Fruit fly (Drosophila melanogaster) Kc167 (cell line): ENCODE results near the gene bab1.

Experiments used
- Myc ChIP-seq: fragments of >200 bp; optimal IDR thresholded peaks from 2 replicates; lab custom pipeline; 2017; ENCODE audit warnings: missing external identifiers
- Sin3A ChIP-seq: fragments of >200 bp; optimal IDR thresholded peaks from 2 replicates; lab custom pipeline; 2018; ENCODE audit warnings: missing external identifiers
- h ChIP-seq: fragments of >200 bp; optimal IDR thresholded peaks from 3 replicates; lab custom pipeline; 2018; ENCODE audit warnings: missing external identifiers
- insv ChIP-seq: fragments of >200 bp; optimal IDR thresholded peaks from 3 replicates; lab custom pipeline; 2018; ENCODE audit warnings: missing external identifiers
- psq ChIP-seq: fragments of >200 bp; optimal IDR thresholded peaks from 2 replicates; lab custom pipeline; 2017; ENCODE audit warnings: missing external identifiers
- ttk ChIP-seq: sonication (Bioruptor generic); optimal IDR thresholded peaks from 2 replicates; lab custom pipeline; 2017; ENCODE audit warnings: missing external identifiers

The bab1 gene

DNA sequence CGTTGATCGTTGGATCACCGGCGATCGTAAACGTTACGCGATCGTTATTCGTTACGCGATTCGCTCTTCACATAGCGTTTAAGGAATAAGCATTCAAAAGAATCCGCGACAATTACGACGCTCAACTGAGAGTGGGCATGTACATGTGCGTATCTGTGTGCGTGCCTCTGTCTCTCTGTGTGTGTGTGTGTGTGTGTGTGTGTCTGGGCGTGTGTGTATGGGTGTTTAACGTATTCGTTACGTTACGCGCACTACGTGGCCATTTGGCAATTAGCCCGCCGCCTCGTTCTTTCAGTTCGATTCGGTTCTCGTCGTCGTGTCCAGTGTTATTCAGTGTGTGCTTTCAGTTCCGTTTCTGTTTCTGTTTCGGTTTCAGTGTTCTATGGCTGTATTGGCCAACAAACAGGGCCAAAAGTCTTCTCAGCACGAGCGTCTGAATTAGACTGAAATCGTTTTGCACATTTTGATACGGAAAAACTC is at the start of gene bab1:
Gene bab1 (minus strand): TSS at position 430 of the 480 bp plus-strand sequence.
- TF ChIP-seq insv (no peak), h (lab: Kevin White, UChicago) (no peak), psq (lab: Kevin White, UChicago) (no peak), ttk (lab: Kevin White, UChicago) (no peak), Myc (lab: Kevin White, UChicago) (no peak)

DNA sequence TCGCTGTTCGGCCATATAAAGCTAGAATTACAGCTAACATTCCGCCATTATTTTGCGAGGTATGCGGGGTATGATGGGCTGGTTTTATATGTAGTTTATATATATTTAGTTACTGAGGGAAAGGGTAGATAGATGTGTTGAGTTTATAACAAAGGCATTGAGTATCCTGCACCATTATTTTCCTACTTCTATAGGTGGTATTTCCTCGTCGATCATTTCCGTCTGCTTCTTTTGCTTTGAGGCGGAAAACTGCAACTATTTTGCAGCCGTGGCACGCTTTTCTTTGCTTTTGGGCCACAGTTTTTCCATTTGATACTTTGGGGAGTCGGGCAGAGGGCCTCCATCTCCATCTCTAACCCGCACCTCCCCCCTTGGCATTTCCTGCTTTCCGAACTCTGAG is 48.3 kb upstream of the bab1 start:
- TF ChIP-seq Sin3A, result no peak
- TF ChIP-seq h (lab: Kevin White, UChicago), result no peak
- TF ChIP-seq psq (lab: Kevin White, UChicago), result no peak
- TF ChIP-seq insv, result no peak
- TF ChIP-seq ttk (lab: Kevin White, UChicago), result no peak
- TF ChIP-seq Myc (lab: Kevin White, UChicago), result no peak

DNA sequence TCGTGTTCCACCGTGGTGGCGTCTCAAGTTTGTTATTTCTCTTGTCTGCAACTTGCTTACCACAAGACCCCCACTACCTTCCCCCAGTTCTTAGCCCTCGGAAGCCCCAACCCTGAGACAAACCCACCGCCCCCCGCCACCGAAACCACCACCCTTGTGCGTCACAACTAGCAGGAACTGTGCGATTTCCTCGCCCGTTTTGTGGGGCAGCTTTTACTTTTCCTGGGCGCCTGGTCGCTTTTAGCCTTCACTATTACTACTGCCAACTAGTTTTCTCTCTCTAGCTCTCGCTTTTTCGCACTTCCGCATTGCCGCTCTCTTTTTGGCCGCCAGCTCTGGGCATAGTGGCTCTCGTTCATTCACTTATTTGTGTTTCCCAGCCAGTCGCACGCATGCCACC is 45.6 kb upstream of the bab1 start:
- TF ChIP-seq ttk (lab: Kevin White, UChicago) (no peak), Myc (lab: Kevin White, UChicago) (no peak), Sin3A (no peak), h (lab: Kevin White, UChicago) (no peak), insv (no peak), psq (lab: Kevin White, UChicago) (no peak)

DNA sequence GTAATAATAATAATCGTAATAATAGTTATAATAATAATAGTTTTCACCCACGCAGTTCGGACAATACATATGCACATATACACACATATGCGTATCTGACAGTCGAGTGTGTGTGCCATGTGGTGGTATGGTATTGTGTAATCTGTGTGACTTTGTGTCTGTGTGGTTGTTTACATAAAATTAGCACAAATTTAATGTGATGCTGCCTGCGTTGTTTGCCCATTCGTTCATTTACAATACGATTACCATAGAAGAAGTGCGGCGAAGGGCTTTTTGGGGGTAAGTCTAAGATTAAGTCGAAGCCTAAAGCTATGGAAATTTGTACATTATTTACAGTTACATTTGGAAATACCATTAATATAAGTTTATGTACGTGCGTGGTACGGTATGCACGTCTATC is 39.6 kb upstream of the bab1 start:
- no peak for TF ChIP-seq Sin3A
- no peak for TF ChIP-seq ttk (lab: Kevin White, UChicago)
- no peak for TF ChIP-seq insv
- no peak for TF ChIP-seq Myc (lab: Kevin White, UChicago)
- no peak for TF ChIP-seq h (lab: Kevin White, UChicago)
- no peak for TF ChIP-seq psq (lab: Kevin White, UChicago)

DNA sequence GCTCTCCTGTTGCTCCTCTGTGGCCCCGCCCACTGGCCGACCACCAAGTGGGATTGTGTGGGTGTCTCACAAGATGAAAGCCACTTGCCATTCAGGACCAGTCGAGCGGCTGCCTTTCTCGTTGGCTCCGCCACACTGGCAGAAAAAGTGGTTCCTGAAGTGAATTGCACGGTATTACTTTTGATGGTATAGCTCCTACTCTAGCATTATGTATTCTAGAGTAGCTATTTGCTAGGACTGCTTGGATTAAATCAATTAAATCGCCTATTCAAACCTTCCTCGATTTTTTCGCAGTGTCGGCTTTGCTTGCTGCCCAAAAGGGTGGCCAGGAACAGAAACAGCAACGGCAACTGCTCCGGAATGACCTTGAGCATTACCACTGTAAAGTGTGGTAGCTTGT is 38.5 kb upstream of the bab1 start:
- TF ChIP-seq Sin3A, result no peak
- no peak for TF ChIP-seq insv
- no peak for TF ChIP-seq h (lab: Kevin White, UChicago)
- TF ChIP-seq psq (lab: Kevin White, UChicago), result no peak
- no peak for TF ChIP-seq Myc (lab: Kevin White, UChicago)
- TF ChIP-seq ttk (lab: Kevin White, UChicago), result no peak

DNA sequence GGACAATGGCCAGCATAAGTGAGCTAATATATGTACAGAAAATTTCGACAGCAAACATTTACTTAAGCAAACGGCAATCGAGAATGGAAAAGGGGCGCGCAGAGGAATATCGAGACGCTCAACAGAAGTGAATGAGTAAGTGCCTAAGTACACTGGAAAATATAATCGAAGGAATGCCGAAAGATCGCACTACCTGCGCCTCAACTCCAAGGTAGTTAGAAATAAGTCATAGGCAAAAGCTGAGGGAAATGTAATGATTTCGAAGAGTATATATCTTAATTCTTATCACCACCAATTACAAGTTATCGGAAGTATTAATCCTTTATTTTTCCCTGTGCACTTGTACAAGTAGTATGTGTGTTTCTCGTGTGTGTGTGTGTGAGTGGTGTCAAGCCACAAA is 36.6 kb upstream of the bab1 start:
- no peak for TF ChIP-seq ttk (lab: Kevin White, UChicago)
- no peak for TF ChIP-seq Myc (lab: Kevin White, UChicago)
- TF ChIP-seq Sin3A, result no peak

DNA sequence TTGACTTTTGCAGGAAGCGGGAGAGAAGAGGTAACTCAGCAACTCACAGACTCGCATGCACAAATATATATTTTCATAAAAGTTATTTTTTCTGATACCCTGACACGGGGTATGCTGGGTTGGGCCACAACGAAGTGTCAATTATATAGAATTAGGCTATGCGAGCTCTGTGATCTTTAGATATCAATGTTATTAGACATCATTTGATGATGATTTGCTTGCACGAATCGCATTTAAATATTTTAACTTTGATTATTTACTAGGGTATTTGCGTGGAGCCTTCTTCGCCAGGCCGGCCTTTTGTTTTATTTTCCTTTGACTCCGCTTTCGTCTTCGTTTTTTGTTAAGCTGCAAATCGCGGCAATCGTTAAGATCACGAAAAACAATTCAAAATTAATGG is 28.7 kb upstream of the bab1 start:
- TF ChIP-seq Myc (lab: Kevin White, UChicago), result no peak
- TF ChIP-seq h (lab: Kevin White, UChicago), result no peak
- no peak for TF ChIP-seq insv
- TF ChIP-seq ttk (lab: Kevin White, UChicago), result no peak
- TF ChIP-seq Sin3A, result no peak
- no peak for TF ChIP-seq psq (lab: Kevin White, UChicago)

DNA sequence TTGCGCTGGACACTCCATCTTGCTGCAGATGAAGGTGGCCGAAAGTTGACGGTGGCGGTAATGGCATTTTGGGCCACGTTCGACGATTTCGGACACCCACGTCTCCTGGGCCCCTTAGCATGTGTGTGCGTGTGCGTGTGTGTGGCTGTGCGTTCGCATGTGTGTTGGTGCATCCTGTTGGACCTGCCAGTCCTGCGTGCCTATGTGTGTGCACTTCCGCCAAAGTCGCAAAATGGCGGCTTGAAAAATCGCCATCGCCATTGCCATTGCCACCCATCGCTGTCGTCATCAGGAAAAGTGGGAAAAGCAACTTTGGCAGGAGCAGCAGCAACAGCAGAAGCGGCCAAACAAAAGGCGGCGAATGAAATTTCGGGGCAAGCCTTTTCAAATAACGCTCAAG is 22.9 kb upstream of the bab1 start:
- no peak for TF ChIP-seq Myc (lab: Kevin White, UChicago)
- no peak for TF ChIP-seq Sin3A
- no peak for TF ChIP-seq ttk (lab: Kevin White, UChicago)
- no peak for TF ChIP-seq psq (lab: Kevin White, UChicago)
- no peak for TF ChIP-seq insv
- TF ChIP-seq h (lab: Kevin White, UChicago), result no peak

DNA sequence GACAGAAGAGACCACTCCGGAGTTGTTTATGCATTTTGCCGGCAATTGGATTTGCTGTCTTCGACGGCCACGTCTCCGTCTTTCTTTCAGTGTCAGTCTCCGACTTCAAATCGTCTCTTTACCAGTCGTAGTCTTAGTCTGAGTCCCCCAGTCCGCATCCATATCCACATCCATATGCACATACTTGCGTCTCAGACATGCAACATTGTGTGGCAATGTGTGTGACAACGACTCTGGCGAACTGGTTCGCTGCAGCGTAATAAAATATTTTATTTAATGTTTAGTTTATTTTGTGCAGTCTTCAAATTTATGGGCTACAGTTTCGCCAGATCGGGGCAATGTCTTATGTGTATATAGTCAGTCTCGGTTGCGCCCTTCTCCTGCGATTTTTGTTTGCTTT is 20.8 kb upstream of the bab1 start:
- TF ChIP-seq psq (lab: Kevin White, UChicago) (no peak), Sin3A (no peak), Myc (lab: Kevin White, UChicago) (no peak), insv (no peak), ttk (lab: Kevin White, UChicago) (no peak), h (lab: Kevin White, UChicago) (no peak)

DNA sequence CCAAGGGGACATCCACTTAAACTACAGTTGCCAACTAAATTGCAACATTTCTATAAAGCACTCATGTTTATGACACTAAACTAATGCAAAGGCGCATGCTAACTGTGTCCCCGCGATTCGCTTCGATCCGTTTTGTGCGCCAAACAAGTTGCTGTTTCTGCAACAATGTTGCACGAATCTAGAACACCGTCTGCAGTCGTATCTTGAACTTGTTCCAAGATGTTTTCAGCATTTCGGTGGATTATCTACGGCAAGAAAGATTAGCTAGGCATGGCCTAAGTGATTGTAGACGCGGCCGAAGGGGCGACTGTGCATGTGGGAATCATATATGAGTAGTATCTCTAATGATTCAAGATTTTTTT is 19.3 kb upstream of the bab1 start:
- no peak for TF ChIP-seq psq (lab: Kevin White, UChicago)
- no peak for TF ChIP-seq Myc (lab: Kevin White, UChicago)
- TF ChIP-seq ttk (lab: Kevin White, UChicago), result no peak

DNA sequence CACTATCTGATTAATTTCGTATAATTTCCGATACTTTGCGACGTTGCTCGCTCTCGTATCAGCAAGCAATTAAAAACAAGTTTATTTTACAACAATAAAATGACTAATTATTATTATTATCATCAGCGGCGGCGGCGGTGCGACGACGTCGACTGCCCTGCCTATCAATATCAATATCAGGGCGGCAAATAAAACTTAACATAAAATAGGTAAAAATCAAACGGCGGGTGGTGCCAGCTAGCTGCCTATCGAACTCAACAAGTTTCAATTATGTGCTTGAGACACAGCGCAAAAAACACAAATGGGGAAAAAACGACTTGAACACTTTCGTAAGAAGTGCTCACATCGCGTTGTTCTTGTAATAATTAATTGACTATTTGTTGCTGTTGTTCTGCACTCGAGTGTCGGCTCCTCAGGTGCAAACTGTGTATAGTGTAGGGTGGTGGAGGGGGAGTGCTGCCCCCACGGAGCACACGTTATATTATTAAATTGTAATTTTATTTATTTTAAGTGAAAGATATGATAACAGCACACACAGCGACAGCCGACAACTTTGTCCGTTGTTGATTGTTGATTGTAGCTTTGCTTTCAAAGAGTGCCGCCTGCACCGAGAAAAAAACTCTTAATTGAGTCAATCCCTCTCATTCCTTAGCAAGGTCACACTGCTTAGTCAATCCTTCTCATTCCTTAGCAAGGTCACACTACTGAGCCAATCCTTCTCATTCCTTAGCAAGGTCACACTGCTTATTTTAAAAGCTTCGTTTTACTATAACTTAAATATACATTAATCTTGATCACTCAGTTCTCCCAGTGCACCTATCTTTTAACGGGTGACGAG is 18.7 kb upstream of the bab1 start:
- no peak for TF ChIP-seq Sin3A
- no peak for TF ChIP-seq ttk (lab: Kevin White, UChicago)
- no peak for TF ChIP-seq insv
- TF ChIP-seq psq (lab: Kevin White, UChicago), result no peak
- no peak for TF ChIP-seq Myc (lab: Kevin White, UChicago)
- TF ChIP-seq h (lab: Kevin White, UChicago), result no peak

DNA sequence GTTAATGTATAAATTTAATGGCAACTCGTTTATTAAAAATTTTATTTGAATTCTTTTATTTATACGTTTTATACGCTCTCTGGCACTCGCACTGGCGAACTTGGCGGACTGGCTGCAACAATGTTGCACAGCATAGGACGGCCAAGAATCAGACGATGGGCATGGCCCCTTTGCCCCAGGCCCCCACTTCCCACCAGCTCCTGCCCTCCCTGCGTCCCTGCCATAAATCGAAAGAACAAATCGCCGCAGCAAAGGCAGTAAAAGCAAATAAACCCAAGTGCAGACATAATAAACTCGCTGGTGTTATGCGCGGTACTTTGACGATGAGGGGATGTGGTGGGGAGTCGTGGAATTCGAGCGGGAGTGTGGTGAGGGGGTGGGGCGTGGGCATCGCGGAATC is 17.6 kb upstream of the bab1 start:
- TF ChIP-seq Sin3A (no peak), Myc (lab: Kevin White, UChicago) (no peak), h (lab: Kevin White, UChicago) (no peak), ttk (lab: Kevin White, UChicago) (no peak), insv (no peak), psq (lab: Kevin White, UChicago) (no peak)

DNA sequence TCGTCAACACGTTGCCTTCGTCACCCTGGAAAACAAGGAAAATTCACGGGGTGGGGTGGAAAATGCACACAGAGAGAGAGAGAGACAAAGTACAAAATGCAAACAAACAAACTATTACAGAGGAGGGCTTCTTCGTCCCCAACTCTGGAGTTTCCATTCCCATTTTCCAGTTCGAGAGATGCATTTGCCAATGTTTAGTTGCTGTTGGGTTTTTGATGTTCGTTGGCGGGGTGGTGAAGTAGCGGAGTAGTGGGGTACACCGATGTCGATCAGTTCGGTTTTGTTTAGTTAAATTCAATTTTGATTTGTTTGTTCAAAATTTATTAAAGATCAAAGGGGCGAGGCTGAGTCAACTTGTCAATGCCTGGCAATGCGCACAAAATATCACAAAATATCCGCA is 16.7 kb upstream of the bab1 start:
- no peak for TF ChIP-seq Myc (lab: Kevin White, UChicago)
